Worm (Caenorhabditis elegans): ENCODE data around the gene M151.2.

DNA sequence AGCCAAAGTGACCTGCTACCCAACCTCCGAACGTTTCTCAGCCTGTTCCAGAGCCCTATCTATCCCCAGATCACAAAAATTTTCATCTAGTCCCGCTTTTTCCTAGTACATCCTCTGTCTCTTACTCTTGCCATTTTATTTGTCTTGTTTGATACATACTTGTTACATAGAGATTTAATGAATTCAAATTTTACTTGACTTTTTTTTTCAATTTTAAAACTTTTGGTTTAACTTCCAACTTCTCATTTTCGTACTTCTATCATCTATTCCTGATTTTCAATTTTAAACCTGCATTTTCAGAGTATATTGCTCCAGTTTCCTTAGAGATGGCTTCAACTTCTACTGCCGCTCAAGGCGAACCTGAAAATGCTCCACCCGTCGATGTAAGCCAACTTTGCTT lies 4.0 kb upstream of the M151.2 start, which contains the start of gene M151.3:
- no peak for TF ChIP-seq hlh-1 (tag; optimal IDR thresholded peaks at IDR 0.05)
- no peak for TF ChIP-seq lin-13 (tag; optimal IDR thresholded peaks at IDR 0.05)
- TF ChIP-seq nhr-12 (tag; optimal IDR thresholded peaks at IDR 0.05) = no peak
- no peak for TF ChIP-seq elt-1 (tag; optimal IDR thresholded peaks at IDR 0.05; ENCODE audit: borderline replicate concordance, insufficient read depth)
- no peak for TF ChIP-seq nhr-76 (tag; optimal IDR thresholded peaks at IDR 0.05)
- no peak for TF ChIP-seq ztf-11 (tag; optimal IDR thresholded peaks at IDR 0.05)
- no peak for TF ChIP-seq unc-62 (GFP tag; optimal IDR thresholded peaks at IDR 0.05)
- no peak for TF ChIP-seq blmp-1 (tag; optimal IDR thresholded peaks at IDR 0.05)
- no peak for TF ChIP-seq nhr-28 (tag; optimal IDR thresholded peaks at IDR 0.05)
- TF ChIP-seq bed-3 (GFP tag; optimal IDR thresholded peaks at IDR 0.05) = no peak
- TF ChIP-seq pha-4 (tag; optimal IDR thresholded peaks at IDR 0.05) = no peak
- TF ChIP-seq nhr-237 (tag; optimal IDR thresholded peaks at IDR 0.05) = no peak
- TF ChIP-seq sem-2 (GFP tag; optimal IDR thresholded peaks at IDR 0.05) = no peak
- TF ChIP-seq unc-39 (tag; optimal IDR thresholded peaks at IDR 0.05) = no peak
